Worm (Caenorhabditis elegans): Measurements from ENCODE around the gene F14H3.3.

ce11 chrV:16020042-16020441 is 33.2 kb downstream of the F14H3.3 start, which contains the start of gene srx-44:
- no peak for TF ChIP-seq unc-39 (tag; optimal IDR thresholded peaks at IDR 0.05)
- no peak for TF ChIP-seq F10B5.3 (tag; optimal IDR thresholded peaks at IDR 0.05)
- no peak for TF ChIP-seq jun-1 (tag; optimal IDR thresholded peaks at IDR 0.05)
- no peak for TF ChIP-seq skn-1 (tag; optimal IDR thresholded peaks at IDR 0.05)
- no peak for TF ChIP-seq fkh-10 (GFP tag; optimal IDR thresholded peaks at IDR 0.05)
- no peak for TF ChIP-seq attf-4 (tag; optimal IDR thresholded peaks at IDR 0.05)
- no peak for TF ChIP-seq nhr-28 (tag; optimal IDR thresholded peaks at IDR 0.05)
- TF ChIP-seq tag-97 (GFP tag; IDR thresholded peaks at IDR 0.05): no peak
- no peak for TF ChIP-seq daf-19 (GFP tag; conservative IDR thresholded peaks at IDR 0.05)
- TF ChIP-seq daf-12 (tag; optimal IDR thresholded peaks at IDR 0.05): no peak
- TF ChIP-seq fos-1 (tag; optimal IDR thresholded peaks at IDR 0.05): no peak
- TF ChIP-seq nhr-10 (tag; optimal IDR thresholded peaks at IDR 0.05): no peak
- no peak for TF ChIP-seq zag-1 (tag; optimal IDR thresholded peaks at IDR 0.05)
